Worm (Caenorhabditis elegans): ENCODE results near the gene Y51A2B.6.

DNA sequence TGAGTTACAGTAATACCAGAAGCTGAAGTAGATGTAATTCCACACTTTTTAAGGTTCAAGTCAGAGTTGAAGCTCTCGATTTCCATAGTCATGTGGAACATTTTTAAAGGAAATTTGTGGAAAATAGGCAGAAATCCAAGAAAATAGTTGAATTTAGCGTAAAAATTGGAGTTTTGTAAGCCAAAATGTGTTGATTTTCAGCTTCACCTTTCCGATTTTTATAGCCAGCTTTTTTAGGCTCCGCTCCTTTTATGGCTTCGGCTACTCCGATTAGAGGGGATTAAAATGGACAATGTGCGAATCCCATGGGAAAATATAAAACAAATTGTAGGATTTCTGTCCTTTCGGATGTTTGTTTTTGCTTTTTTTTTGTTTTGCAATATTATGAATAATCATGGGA lies 25.8 kb downstream of the Y51A2B.6 start, which contains the start of gene C08E8.6:
- TF ChIP-seq nhr-28 (tag; optimal IDR thresholded peaks at IDR 0.05): no peak
- TF ChIP-seq sptf-1 (tag; optimal IDR thresholded peaks at IDR 0.05): no peak
- TF ChIP-seq nhr-237 (tag; optimal IDR thresholded peaks at IDR 0.05): no peak
- no peak for TF ChIP-seq mls-2 (tag; optimal IDR thresholded peaks at IDR 0.05)
- no peak for TF ChIP-seq unc-62 (GFP tag; optimal IDR thresholded peaks at IDR 0.05)
- no peak for TF ChIP-seq nhr-12 (tag; optimal IDR thresholded peaks at IDR 0.05)
- TF ChIP-seq nhr-76 (tag; optimal IDR thresholded peaks at IDR 0.05): no peak
- no peak for TF ChIP-seq pha-4 (tag; optimal IDR thresholded peaks at IDR 0.05)
- TF ChIP-seq mab-5 (tag; optimal IDR thresholded peaks at IDR 0.05): no peak
- TF ChIP-seq mep-1 (tag; optimal IDR thresholded peaks at IDR 0.05): no peak
- no peak for TF ChIP-seq snpc-4 (tag; optimal IDR thresholded peaks at IDR 0.05)
- TF ChIP-seq ceh-83 (GFP tag; optimal IDR thresholded peaks at IDR 0.05): no peak
- TF ChIP-seq lin-13 (tag; optimal IDR thresholded peaks at IDR 0.05): no peak
